Worm (Caenorhabditis elegans) whole organism, mixed stage, embryonic: ENCODE results near the gene dhcr-24.

ENCODE experiments used
- blmp-1 ChIP-seq: fragments of 150-350 bp; optimal IDR thresholded peaks from 2 replicates; lab custom pipeline; 2014; ENCODE audit warnings: missing biosample characterization, missing genetic modification characterization
- elt-3 ChIP-seq: fragments of 150-350 bp; optimal IDR thresholded peaks from 2 replicates; lab custom pipeline; 2014; ENCODE audit warnings: missing biosample characterization, missing genetic modification characterization
- lsy-2 ChIP-seq: fragments of 150-350 bp; optimal IDR thresholded peaks from 2 replicates; lab custom pipeline; 2014; ENCODE audit warnings: missing biosample characterization, missing genetic modification characterization
- mab-5 ChIP-seq: fragments of 150-350 bp; optimal IDR thresholded peaks from 2 replicates; lab custom pipeline; 2014; ENCODE audit warnings: missing biosample characterization, missing genetic modification characterization
- mep-1 ChIP-seq: fragments of 150-350 bp; optimal IDR thresholded peaks from 2 replicates; lab custom pipeline; 2017; ENCODE audit warnings: missing biosample characterization, missing genetic modification reagents, missing genetic modification characterization, inconsistent platforms
- nhr-2 ChIP-seq: fragments of 150-350 bp; optimal IDR thresholded peaks from 2 replicates; lab custom pipeline; 2014; ENCODE audit warnings: missing biosample characterization, missing genetic modification characterization
- nhr-237 ChIP-seq: fragments of 150-350 bp; optimal IDR thresholded peaks from 2 replicates; lab custom pipeline; 2014; ENCODE audit warnings: missing biosample characterization, missing genetic modification characterization
- nhr-76 ChIP-seq: sonication (generic microtip); optimal IDR thresholded peaks from 2 replicates; lab custom pipeline; 2017; ENCODE audit warnings: missing biosample characterization, missing genetic modification characterization
- snpc-4 ChIP-seq: fragments of 150-350 bp; optimal IDR thresholded peaks from 2 replicates; lab custom pipeline; 2014; ENCODE audit warnings: missing biosample characterization, missing genetic modification characterization
- unc-62 ChIP-seq: fragments of 150-350 bp; optimal IDR thresholded peaks from 2 replicates; lab custom pipeline; 2014; ENCODE audit warnings: missing biosample characterization, missing genetic modification reagents, missing genetic modification characterization
- ztf-11 ChIP-seq: fragments of 150-350 bp; optimal IDR thresholded peaks from 2 replicates; lab custom pipeline; 2014; ENCODE audit warnings: missing biosample characterization, missing genetic modification characterization

DNA sequence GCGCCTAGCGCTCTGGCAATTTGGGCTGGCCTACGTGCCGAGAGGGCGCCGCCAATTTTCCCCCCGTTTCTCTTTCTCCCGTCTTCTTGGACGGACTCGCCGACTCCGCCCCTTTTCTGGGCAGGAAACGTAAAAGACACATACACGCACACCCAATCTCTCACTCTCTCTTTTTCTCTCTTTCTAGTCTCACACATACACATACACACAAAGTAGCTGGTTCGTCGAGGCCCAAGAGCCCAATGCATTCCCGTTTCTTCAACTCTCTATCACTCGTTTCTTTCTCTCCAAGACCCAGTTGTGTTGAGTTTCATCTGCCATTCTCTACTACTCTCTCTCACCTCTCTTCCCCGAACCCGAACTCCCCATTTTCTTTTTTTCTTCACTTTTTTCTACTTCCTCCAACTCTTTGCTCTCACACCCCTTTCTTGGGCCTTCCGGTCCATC is 34.9 kb upstream of the dhcr-24 start:
- TF ChIP-seq lsy-2 (tag; lab: Kevin White, UChicago) (peak; percentile 7), unc-62 (GFP tag; lab: Kevin White, UChicago) (peak; percentile 44), nhr-2 (tag; lab: Kevin White, UChicago) (no peak), mab-5 (tag; lab: Kevin White, UChicago) (no peak), blmp-1 (tag; lab: Kevin White, UChicago) (no peak), mep-1 (tag; lab: Kevin White, UChicago) (no peak), ztf-11 (tag; lab: Kevin White, UChicago) (no peak), nhr-76 (tag; lab: Kevin White, UChicago) (no peak), snpc-4 (tag; lab: Kevin White, UChicago) (no peak), nhr-237 (no peak), elt-3 (tag; lab: Kevin White, UChicago) (no peak)
